Fruit fly (Drosophila melanogaster) whole organism, prepupa: ENCODE measurements around the gene CG13894.

ENCODE experiments used
- Blimp-1 ChIP-seq: fragments of 200-800 bp; sonication (Bioruptor generic); optimal IDR thresholded peaks from 3 replicates; lab custom pipeline; 2017; ENCODE audit warnings: missing biosample characterization, missing genetic modification characterization, mild to moderate bottlenecking, moderate library complexity, missing genetic modification reagents
- CG10631 ChIP-seq: fragments of 200-800 bp; sonication (Bioruptor generic); optimal IDR thresholded peaks from 2 replicates; lab custom pipeline; 2016; ENCODE audit warnings: missing biosample characterization, missing genetic modification characterization
- CG10669 ChIP-seq: fragments of 200-800 bp; sonication (Bioruptor generic); optimal IDR thresholded peaks from 3 replicates; lab custom pipeline; 2018; ENCODE audit warnings: missing biosample characterization, mild to moderate bottlenecking, missing genetic modification characterization, moderate library complexity
- CG11294 ChIP-seq: fragments of 200-800 bp; sonication (Bioruptor generic); IDR thresholded peaks from 2 replicates; pipeline ENCODE4 v1.3.6; 2022; ENCODE audit warnings: missing biosample characterization, missing genetic modification characterization
- CG11902 ChIP-seq: fragments of 200-800 bp; sonication (Bioruptor generic); optimal IDR thresholded peaks from 3 replicates; lab custom pipeline; 2016; ENCODE audit warnings: missing biosample characterization, missing genetic modification characterization
- CG15336 ChIP-seq: fragments of 200-800 bp; sonication (Bioruptor generic); IDR thresholded peaks from 2 replicates; pipeline ENCODE4 v1.3.6; 2022; ENCODE audit warnings: missing biosample characterization, missing genetic modification characterization
- CG1621 ChIP-seq: fragments of 200-800 bp; sonication (Bioruptor generic); optimal IDR thresholded peaks from 3 replicates; lab custom pipeline; 2018; ENCODE audit warnings: missing biosample characterization, mild to moderate bottlenecking, missing genetic modification characterization
- CG16779 ChIP-seq: fragments of 200-800 bp; sonication (Bioruptor generic); optimal IDR thresholded peaks from 3 replicates; lab custom pipeline; 2017; ENCODE audit warnings: missing biosample characterization, mild to moderate bottlenecking, missing genetic modification characterization
- CG3032 ChIP-seq: fragments of 200-800 bp; optimal IDR thresholded peaks from 2 replicates; lab custom pipeline; 2019; ENCODE audit warnings: missing biosample characterization, mild to moderate bottlenecking, missing genetic modification characterization, moderate library complexity
- CG32006 ChIP-seq: fragments of 200-800 bp; sonication (Bioruptor generic); optimal IDR thresholded peaks from 3 replicates; lab custom pipeline; 2017; ENCODE audit warnings: missing biosample characterization, mild to moderate bottlenecking, missing genetic modification characterization
- CG34406 ChIP-seq: fragments of 200-800 bp; sonication (Bioruptor generic); optimal IDR thresholded peaks from 3 replicates; lab custom pipeline; 2016; ENCODE audit warnings: missing biosample characterization, missing genetic modification characterization
- CG6163 ChIP-seq: fragments of 200-800 bp; sonication (Bioruptor generic); IDR thresholded peaks from 3 replicates; pipeline ENCODE4 v1.3.6; 2022; ENCODE audit warnings: missing biosample characterization, missing genetic modification characterization
- CG6792 ChIP-seq: fragments of 200-800 bp; sonication (Bioruptor generic); optimal IDR thresholded peaks from 3 replicates; lab custom pipeline; 2016; ENCODE audit warnings: missing biosample characterization, missing genetic modification characterization
- CG6808 ChIP-seq: fragments of 200-800 bp; sonication (Bioruptor generic); optimal IDR thresholded peaks from 3 replicates; lab custom pipeline; 2017; ENCODE audit warnings: missing biosample characterization, missing genetic modification characterization, mild to moderate bottlenecking, moderate library complexity, missing genetic modification reagents
- CG7368 ChIP-seq: fragments of 200-800 bp; sonication (Bioruptor generic); optimal IDR thresholded peaks from 3 replicates; lab custom pipeline; 2016; ENCODE audit warnings: missing biosample characterization, missing genetic modification characterization
- CG8119 ChIP-seq: fragments of 200-800 bp; sonication (Bioruptor generic); IDR thresholded peaks from 3 replicates; pipeline ENCODE4 v1.3.6; 2022; ENCODE audit warnings: missing biosample characterization, missing genetic modification characterization
- CG8319 ChIP-seq: fragments of 200-800 bp; sonication (Bioruptor generic); optimal IDR thresholded peaks from 3 replicates; lab custom pipeline; 2016; ENCODE audit warnings: missing biosample characterization, missing genetic modification characterization
- CG9139 ChIP-seq: fragments of 200-800 bp; sonication (Bioruptor generic); optimal IDR thresholded peaks from 3 replicates; lab custom pipeline; 2017; ENCODE audit warnings: missing biosample characterization, mild to moderate bottlenecking, missing genetic modification characterization
- Eip78C ChIP-seq: fragments of 200-800 bp; sonication (Bioruptor generic); peaks from one replicate; lab custom pipeline; 2016; ENCODE audit warnings: missing biosample characterization, missing genetic modification characterization
- Ets21C ChIP-seq: fragments of 200-800 bp; sonication (Bioruptor generic); optimal IDR thresholded peaks from 3 replicates; lab custom pipeline; 2016; ENCODE audit warnings: missing biosample characterization, missing genetic modification characterization
- Ets96B ChIP-seq: fragments of 200-800 bp; optimal IDR thresholded peaks from 2 replicates; lab custom pipeline; 2019; ENCODE audit warnings: missing biosample characterization, mild to moderate bottlenecking, missing genetic modification characterization, moderate library complexity
- Gug ChIP-seq: fragments of 200-800 bp; sonication (Bioruptor generic); IDR thresholded peaks from 2 replicates; pipeline ENCODE4 v1.3.6; 2022; ENCODE audit warnings: missing biosample characterization, missing genetic modification characterization
- Hr38 ChIP-seq: sonication (Bioruptor generic); optimal IDR thresholded peaks from 2 replicates; lab custom pipeline; 2016; ENCODE audit warnings: missing biosample characterization, missing genetic modification characterization
- Hr39 ChIP-seq: fragments of 200-800 bp; sonication (Bioruptor generic); optimal IDR thresholded peaks from 2 replicates; lab custom pipeline; 2016; ENCODE audit warnings: missing biosample characterization, missing genetic modification characterization
- Hr4 ChIP-seq: fragments of 200-800 bp; sonication (Bioruptor generic); optimal IDR thresholded peaks from 3 replicates; lab custom pipeline; 2016; ENCODE audit warnings: missing biosample characterization, missing genetic modification characterization
- Lpt ChIP-seq: fragments of 200-800 bp; sonication (Bioruptor generic); optimal IDR thresholded peaks from 3 replicates; lab custom pipeline; 2016; ENCODE audit warnings: missing biosample characterization, missing genetic modification characterization
- Met ChIP-seq: fragments of 200-800 bp; sonication (Bioruptor generic); optimal IDR thresholded peaks from 3 replicates; lab custom pipeline; 2016; ENCODE audit warnings: missing biosample characterization, missing genetic modification characterization
- OdsH ChIP-seq: fragments of 200-800 bp; sonication (Bioruptor generic); optimal IDR thresholded peaks from 3 replicates; lab custom pipeline; 2016; ENCODE audit warnings: missing biosample characterization, missing genetic modification characterization
- Smox ChIP-seq: fragments of 200-800 bp; sonication (Bioruptor generic); optimal IDR thresholded peaks from 3 replicates; lab custom pipeline; 2016; ENCODE audit warnings: missing biosample characterization, missing genetic modification characterization
- Sox102F ChIP-seq: fragments of 200-800 bp; sonication (Bioruptor generic); optimal IDR thresholded peaks from 2 replicates; lab custom pipeline; 2016; ENCODE audit warnings: missing biosample characterization, mild to moderate bottlenecking, missing genetic modification characterization
- Sox14 ChIP-seq: fragments of 200-800 bp; sonication (Bioruptor generic); optimal IDR thresholded peaks from 3 replicates; lab custom pipeline; 2016; ENCODE audit warnings: missing biosample characterization, missing genetic modification characterization
- Sox15 ChIP-seq: fragments of 200-800 bp; sonication (Bioruptor generic); optimal IDR thresholded peaks from 3 replicates; lab custom pipeline; 2016; ENCODE audit warnings: missing biosample characterization, missing genetic modification characterization
- acj6 ChIP-seq: fragments of 200-800 bp; sonication (Bioruptor generic); optimal IDR thresholded peaks from 3 replicates; lab custom pipeline; 2016; ENCODE audit warnings: missing biosample characterization, missing genetic modification characterization
- cyc ChIP-seq: fragments of 200-800 bp; sonication (Bioruptor generic); optimal IDR thresholded peaks from 3 replicates; lab custom pipeline; 2016; ENCODE audit warnings: missing biosample characterization, missing genetic modification characterization
- dac ChIP-seq: fragments of 200-800 bp; sonication (Bioruptor generic); optimal IDR thresholded peaks from 2 replicates; lab custom pipeline; 2017; ENCODE audit warnings: missing biosample characterization, mild to moderate bottlenecking, missing genetic modification characterization
- dsx ChIP-seq: fragments of 200-800 bp; optimal IDR thresholded peaks from 3 replicates; lab custom pipeline; 2019; ENCODE audit warnings: missing biosample characterization, mild to moderate bottlenecking, missing genetic modification characterization, moderate library complexity; ENCODE audit not compliant: poor library complexity, severe bottlenecking
- eg ChIP-seq: fragments of 200-800 bp; sonication (Bioruptor generic); IDR thresholded peaks from 3 replicates; pipeline ENCODE4 v1.3.6; 2022; ENCODE audit warnings: missing biosample characterization, missing genetic modification characterization
- fd59A ChIP-seq: fragments of 200-800 bp; sonication (Bioruptor generic); optimal IDR thresholded peaks from 2 replicates; lab custom pipeline; 2017; ENCODE audit warnings: missing biosample characterization, mild to moderate bottlenecking, missing genetic modification characterization, missing genetic modification reagents
- fd85E ChIP-seq: fragments of 200-800 bp; sonication (Bioruptor generic); optimal IDR thresholded peaks from 3 replicates; lab custom pipeline; 2016; ENCODE audit warnings: missing biosample characterization, missing genetic modification characterization
- fkh ChIP-seq: fragments of 200-800 bp; sonication (Bioruptor generic); optimal IDR thresholded peaks from 3 replicates; lab custom pipeline; 2017; ENCODE audit warnings: missing biosample characterization, mild to moderate bottlenecking, missing genetic modification characterization, moderate library complexity
- pdm3 ChIP-seq: fragments of 200-800 bp; sonication (Bioruptor generic); optimal IDR thresholded peaks from 3 replicates; lab custom pipeline; 2016; ENCODE audit warnings: missing biosample characterization, missing genetic modification characterization
- spab ChIP-seq: fragments of 200-800 bp; sonication (Bioruptor generic); optimal IDR thresholded peaks from 2 replicates; lab custom pipeline; 2017; ENCODE audit warnings: missing biosample characterization, mild to moderate bottlenecking, missing genetic modification characterization, missing genetic modification reagents
- vri ChIP-seq: fragments of 200-800 bp; sonication (Bioruptor generic); optimal IDR thresholded peaks from 3 replicates; lab custom pipeline; 2016; ENCODE audit warnings: missing biosample characterization, mild to moderate bottlenecking, missing genetic modification characterization

Gene CG13894

dm6 chr3L:699368-700150, 615 bp upstream of the CG13894 start (continued):
- TF ChIP-seq Blimp-1 (GFP tag; lab: Kevin White, UChicago) (no peak), pdm3 (peak; percentile 74), spab (peak; percentile 68), Ets96B (tag; lab: Kevin White, UChicago) (peak; percentile 67), Hr39 (GFP tag; lab: Kevin White, UChicago) (peak; percentile 36), fd85E (GFP tag; lab: Kevin White, UChicago) (no peak), CG32006 (GFP tag; lab: Kevin White, UChicago) (peak; percentile 77), Lpt (GFP tag; lab: Kevin White, UChicago) (peak; percentile 7), CG10631 (GFP tag; lab: Kevin White, UChicago) (peak; percentile 25), CG11902 (GFP tag; lab: Kevin White, UChicago) (no peak), CG1621 (tag; lab: Kevin White, UChicago) (peak; percentile 36), CG6808 (peak; percentile 44), OdsH (GFP tag; lab: Kevin White, UChicago) (peak; percentile 68), CG6792 (no peak), Smox (peak; percentile 47), Gug (GFP tag; lab: Robert Waterston, UW) (no peak), Hr38 (GFP tag; lab: Kevin White, UChicago) (no peak), cyc (GFP tag; lab: Kevin White, UChicago) (peak; percentile 26), CG6163 (GFP tag; lab: Robert Waterston, UW) (peak; percentile 16; the same call in 1 of the 3 replicates), Sox102F (GFP tag; lab: Kevin White, UChicago) (peak; percentile 42), CG8319 (GFP tag; lab: Kevin White, UChicago) (no peak), CG10669 (GFP tag; lab: Kevin White, UChicago) (peak; percentile 55), CG8119 (GFP tag; lab: Robert Waterston, UW) (peak; percentile 20; the same call in 1 of the 3 replicates), acj6 (GFP tag; lab: Kevin White, UChicago) (peak; percentile 42), fkh (GFP tag; lab: Kevin White, UChicago) (peak; percentile 80), CG11294 (GFP tag; lab: Robert Waterston, UW) (no peak), Met (peak; percentile 54), Sox15 (no peak), CG34406 (GFP tag; lab: Kevin White, UChicago) (no peak), Ets21C (no peak), CG15336 (GFP tag; lab: Robert Waterston, UW) (0 out of 2 replicates have a peak, but pooled peaks have one; percentile 41), dac (peak; percentile 31), fd59A (GFP tag; lab: Kevin White, UChicago) (peak; percentile 41), vri (GFP tag; lab: Kevin White, UChicago) (peak; percentile 11), Hr4 (GFP tag; lab: Kevin White, UChicago) (peak; percentile 43), eg (GFP tag; lab: Robert Waterston, UW) (0 out of 3 replicates have a peak, but pooled peaks have one; percentile 6)

DNA sequence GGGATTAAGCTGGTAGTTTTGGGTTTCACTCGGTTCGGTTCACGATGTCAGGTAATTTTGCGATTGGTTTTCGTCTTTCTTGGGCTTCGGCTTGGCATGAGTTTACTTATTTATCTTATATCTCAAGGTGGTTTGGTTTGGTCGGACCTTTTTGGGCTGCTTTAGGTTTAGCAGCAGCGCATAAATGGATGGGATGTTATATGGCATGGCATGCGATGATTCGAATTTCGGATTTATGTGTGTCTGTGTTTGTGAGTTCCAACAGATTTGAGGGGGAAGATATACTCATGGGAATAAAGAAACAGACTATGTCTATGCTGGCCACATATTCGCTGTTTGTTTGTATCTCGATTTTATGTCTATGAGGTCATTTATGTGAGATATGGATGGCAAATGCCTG, 1.2 kb downstream of the CG13894 start:
- TF ChIP-seq Sox14 (no peak), CG9139 (no peak), dsx (no peak)

- no peak for TF ChIP-seq Lpt (GFP tag; lab: Kevin White, UChicago)
- TF ChIP-seq Eip78C (GFP tag; lab: Kevin White, UChicago) = no peak
- TF ChIP-seq fd85E (GFP tag; lab: Kevin White, UChicago) = no peak
- TF ChIP-seq CG32006 (GFP tag; lab: Kevin White, UChicago) = no peak
- TF ChIP-seq acj6 (GFP tag; lab: Kevin White, UChicago) = no peak
- TF ChIP-seq CG10669 (GFP tag; lab: Kevin White, UChicago) = no peak
- no peak for TF ChIP-seq CG3032
- no peak for TF ChIP-seq Hr39 (GFP tag; lab: Kevin White, UChicago)
- no peak for TF ChIP-seq CG6163 (GFP tag; lab: Robert Waterston, UW)
- TF ChIP-seq Met = no peak
- no peak for TF ChIP-seq vri (GFP tag; lab: Kevin White, UChicago)
- TF ChIP-seq CG16779 = no peak
- no peak for TF ChIP-seq CG7368 (GFP tag; lab: Kevin White, UChicago)
- TF ChIP-seq, all 60 proteins: peak for 0
Measured at dm6 chr3L:697055-697427, 1.9 kb downstream of the CG13894 start.
